Fruit fly (Drosophila melanogaster): ENCODE results near the gene SKIP.
A peak's percentile ranks its signal among the peaks of the same experiment; 100 is the strongest.

SKIP gene

dm6 chr3R:22205523-22205922 is 71.9 kb downstream of the SKIP start:
- TF ChIP-seq HLH106 (tag; optimal IDR thresholded peaks at IDR 0.05) (peak; percentile 40), foxo (GFP tag; optimal IDR thresholded peaks at IDR 0.05) (peak in 1 of 2 experiments; percentile 56), Hnf4 (GFP tag; optimal IDR thresholded peaks at IDR 0.05) (no peak), brk (GFP tag; optimal IDR thresholded peaks at IDR 0.05) (no peak), Myc (optimal IDR thresholded peaks at IDR 0.05) (no peak), sage (GFP tag; optimal IDR thresholded peaks at IDR 0.05) (no peak), CG9705 (GFP tag; optimal IDR thresholded peaks at IDR 0.05) (no peak), Hr78 (GFP tag; optimal IDR thresholded peaks at IDR 0.05) (no peak), Abd-B (GFP tag; optimal IDR thresholded peaks at IDR 0.05) (no peak), Dfd (GFP tag; optimal IDR thresholded peaks at IDR 0.05) (no peak), GATAd (GFP tag; optimal IDR thresholded peaks at IDR 0.05) (no peak), jim (GFP tag; optimal IDR thresholded peaks at IDR 0.05) (no peak), dmrt93B (GFP tag; optimal IDR thresholded peaks at IDR 0.05) (no peak), rgr (GFP tag; optimal IDR thresholded peaks at IDR 0.05) (peak; percentile 28), psq (GFP tag; optimal IDR thresholded peaks at IDR 0.05) (peak; percentile 43), CG32264 (GFP tag; optimal IDR thresholded peaks at IDR 0.05) (no peak), br (GFP tag; optimal IDR thresholded peaks at IDR 0.05) (peak; percentile 28), Dif (GFP tag; optimal IDR thresholded peaks at IDR 0.05; ENCODE audit: partially characterized antibody) (no peak), sv (GFP tag; optimal IDR thresholded peaks at IDR 0.05) (no peak), CrebA (GFP tag; optimal IDR thresholded peaks at IDR 0.05; ENCODE audit: borderline replicate concordance) (no peak), N (GFP tag; optimal IDR thresholded peaks at IDR 0.05) (no peak), OdsH (GFP tag; optimal IDR thresholded peaks at IDR 0.05) (peak; percentile 57), Rel (GFP tag; optimal IDR thresholded peaks at IDR 0.05) (no peak), Rel (tag; optimal IDR thresholded peaks at IDR 0.05) (no peak), pan (optimal IDR thresholded peaks at IDR 0.05) (no peak), Jra (GFP tag; optimal IDR thresholded peaks at IDR 0.05) (no peak), h (GFP tag; optimal IDR thresholded peaks at IDR 0.05) (peak; percentile 64), Mio (GFP tag; optimal IDR thresholded peaks at IDR 0.05) (no peak), fru (GFP tag; optimal IDR thresholded peaks at IDR 0.05) (peak; percentile 47), lola (GFP tag; optimal IDR thresholded peaks at IDR 0.05) (no peak), usp (GFP tag; optimal IDR thresholded peaks at IDR 0.05) (no peak), Vsx2 (GFP tag; optimal IDR thresholded peaks at IDR 0.05; ENCODE audit: partially characterized antibody) (no peak), Sp1 (GFP tag; optimal IDR thresholded peaks at IDR 0.05) (peak; percentile 33), ey (GFP tag; optimal IDR thresholded peaks at IDR 0.05) (peak; percentile 61), dsf (GFP tag; optimal IDR thresholded peaks at IDR 0.05; ENCODE audit: borderline replicate concordance) (no peak), Hr83 (GFP tag; optimal IDR thresholded peaks at IDR 0.05; ENCODE audit: poor library complexity, severe bottlenecking) (no peak), dl (GFP tag; optimal IDR thresholded peaks at IDR 0.05; ENCODE audit: insufficient read depth in 1 of 2, partially characterized antibody in 2 of 2) (no peak), tai (GFP tag; optimal IDR thresholded peaks at IDR 0.05) (no peak), woc (GFP tag; optimal IDR thresholded peaks at IDR 0.05) (peak; percentile 51)

DNA sequence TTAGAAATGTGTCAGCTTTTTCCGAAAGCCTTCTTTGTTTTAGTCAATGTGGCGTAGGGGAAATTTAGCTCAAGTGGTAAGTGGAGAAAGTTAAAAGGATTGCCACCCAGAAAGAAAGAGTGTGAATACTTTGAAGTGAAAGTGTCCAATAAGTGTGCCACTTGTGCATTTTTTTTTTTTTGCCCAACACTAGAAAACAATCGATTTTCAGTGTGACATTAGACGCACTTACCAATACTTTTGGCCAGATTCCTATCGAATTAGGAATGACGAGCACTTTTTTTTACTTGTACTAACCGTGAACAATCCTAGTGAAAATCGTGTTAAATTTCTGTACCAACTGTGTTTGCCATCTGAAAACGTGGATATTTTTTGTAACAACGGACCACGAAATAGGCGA is 77.9 kb downstream of the SKIP start, which contains the start of gene Gld2:
Gld2 (plus strand) TSS at position 301 of the 400 bp plus-strand sequence.
- TF ChIP-seq GATAd (GFP tag; optimal IDR thresholded peaks at IDR 0.05) = no peak
- no peak for TF ChIP-seq rgr (GFP tag; optimal IDR thresholded peaks at IDR 0.05)
- TF ChIP-seq Sp1 (GFP tag; optimal IDR thresholded peaks at IDR 0.05) = no peak
- TF ChIP-seq pan (optimal IDR thresholded peaks at IDR 0.05) = no peak
- TF ChIP-seq CG32264 (GFP tag; optimal IDR thresholded peaks at IDR 0.05) = no peak
- TF ChIP-seq Vsx2 (GFP tag; optimal IDR thresholded peaks at IDR 0.05; ENCODE audit: partially characterized antibody) = no peak
- TF ChIP-seq dmrt93B (GFP tag; optimal IDR thresholded peaks at IDR 0.05) = no peak
- TF ChIP-seq jim (GFP tag; optimal IDR thresholded peaks at IDR 0.05) = no peak
- no peak for TF ChIP-seq Dif (GFP tag; optimal IDR thresholded peaks at IDR 0.05; ENCODE audit: partially characterized antibody)
- TF ChIP-seq N (GFP tag; optimal IDR thresholded peaks at IDR 0.05) = no peak
- TF ChIP-seq CG9705 (GFP tag; optimal IDR thresholded peaks at IDR 0.05) = no peak
- no peak for TF ChIP-seq tai (GFP tag; optimal IDR thresholded peaks at IDR 0.05)
- TF ChIP-seq Dfd (GFP tag; optimal IDR thresholded peaks at IDR 0.05) = no peak
- no peak for TF ChIP-seq brk (GFP tag; optimal IDR thresholded peaks at IDR 0.05)
- no peak for TF ChIP-seq dl (GFP tag; optimal IDR thresholded peaks at IDR 0.05; ENCODE audit: insufficient read depth in 1 of 2, partially characterized antibody in 2 of 2)
- TF ChIP-seq CrebA (GFP tag; optimal IDR thresholded peaks at IDR 0.05; ENCODE audit: borderline replicate concordance) = no peak
- no peak for TF ChIP-seq HLH106 (tag; optimal IDR thresholded peaks at IDR 0.05)
- TF ChIP-seq Hr83 (GFP tag; optimal IDR thresholded peaks at IDR 0.05; ENCODE audit: poor library complexity, severe bottlenecking) = no peak
